Worm (Caenorhabditis elegans): ENCODE data around the gene symk-1.
A peak's percentile ranks its signal among the peaks of the same experiment; 100 is the strongest.

The symk-1 gene

ce11 chrV:8609776-8610529 is 39.8 kb downstream of the symk-1 start (continued):
- 0 out of 2 replicates have a peak, but pooled peaks have one; percentile 7 for TF ChIP-seq aptf-3 (GFP tag; IDR thresholded peaks at IDR 0.05)

DNA sequence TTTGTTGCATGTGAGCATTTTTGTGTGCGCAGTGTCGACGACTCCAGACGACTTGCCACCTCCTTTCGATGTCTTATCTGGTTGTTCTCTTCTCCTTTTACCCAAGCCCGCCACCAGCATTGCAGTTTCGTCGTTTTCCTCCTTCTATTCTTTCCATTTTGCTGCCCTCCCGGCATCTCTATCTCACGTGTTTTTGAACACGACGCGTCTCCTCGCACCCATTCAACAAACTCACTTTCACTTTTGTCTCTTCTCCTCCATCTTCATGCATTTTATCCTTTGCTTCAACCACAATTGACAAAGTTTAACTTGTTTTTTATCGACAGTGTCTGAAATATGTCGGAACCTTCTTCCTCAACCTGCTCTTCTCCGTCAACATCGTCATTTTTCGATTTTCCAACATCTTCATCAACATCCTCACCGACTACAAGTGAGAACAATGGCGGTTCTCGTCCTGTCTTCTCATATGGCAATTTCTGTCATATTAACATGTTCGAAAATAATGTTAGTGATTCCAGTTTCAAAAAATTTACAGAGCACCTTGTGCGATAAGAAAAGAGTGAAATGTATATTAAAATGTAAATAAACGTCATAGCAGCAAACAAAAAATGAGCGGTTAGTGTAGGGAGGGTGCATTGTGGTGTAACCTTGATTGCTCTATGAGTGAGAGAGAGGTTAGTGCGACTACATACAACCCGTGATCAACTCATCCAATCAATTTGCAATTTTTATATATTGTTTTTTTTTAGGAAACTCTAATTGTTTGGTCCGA is 40.7 kb downstream of the symk-1 start, which contains the start of gene fip-4:
fip-4 (minus strand) TSS at position 636 of the 772 bp plus-strand sequence.
- TF ChIP-seq F23B12.7 (tag; optimal IDR thresholded peaks at IDR 0.05; ENCODE audit: insufficient read depth) = peak; percentile 23
- TF ChIP-seq ets-4 (GFP tag; optimal IDR thresholded peaks at IDR 0.05) = no peak
- 0 out of 2 replicates have a peak, but pooled peaks have one; percentile 23 for TF ChIP-seq aptf-3 (GFP tag; IDR thresholded peaks at IDR 0.05)
- peak; percentile 10 for TF ChIP-seq ZK185.1 (tag; optimal IDR thresholded peaks at IDR 0.05; ENCODE audit: poor library complexity, severe bottlenecking)
- TF ChIP-seq F10E7.11 (tag; optimal IDR thresholded peaks at IDR 0.05) = no peak
- 0 out of 2 replicates have a peak, but pooled peaks have one; percentile 18 for TF ChIP-seq B0336.3 (GFP tag; IDR thresholded peaks at IDR 0.05)
- 0 out of 2 replicates have a peak, but pooled peaks have one; percentile 8 for TF ChIP-seq zfh-2 (GFP tag; conservative IDR thresholded peaks at IDR 0.05)
- no peak for TF ChIP-seq dpff-1 (tag; optimal IDR thresholded peaks at IDR 0.05)
- TF ChIP-seq nhr-80 (tag; optimal IDR thresholded peaks at IDR 0.05) = peak; percentile 67
- no peak for TF ChIP-seq ztf-25 (GFP tag; IDR thresholded peaks at IDR 0.05)
- no peak for TF ChIP-seq ztf-28 (GFP tag; IDR thresholded peaks at IDR 0.05)
- no peak for TF ChIP-seq ceh-27 (GFP tag; optimal IDR thresholded peaks at IDR 0.05)
- TF ChIP-seq pha-4 (tag; optimal IDR thresholded peaks at IDR 0.05) = peak; percentile 68

DNA sequence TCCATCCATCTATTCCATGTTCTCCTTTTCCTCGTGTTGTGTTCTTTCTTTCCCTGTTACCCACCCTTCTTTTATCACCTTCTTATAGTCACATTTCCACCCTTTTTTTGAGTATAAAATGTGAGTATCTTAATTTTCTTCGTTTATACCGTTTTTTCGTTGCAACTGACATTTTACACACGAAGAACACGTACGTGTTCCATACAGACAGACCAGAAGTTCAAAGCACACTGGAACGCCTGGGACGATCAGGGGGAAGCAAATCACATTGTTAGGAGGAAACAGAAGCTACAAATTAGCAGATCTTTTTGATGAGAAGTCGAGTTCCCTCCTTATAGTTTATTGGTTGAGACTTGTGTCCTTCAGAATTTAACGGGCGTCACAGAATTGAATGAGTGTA is 45.6 kb downstream of the symk-1 start:
- TF ChIP-seq snpc-1.1 (tag; optimal IDR thresholded peaks at IDR 0.05; ENCODE audit: insufficient read depth) (no peak), egrh-3 (GFP tag; IDR thresholded peaks at IDR 0.05) (no peak), him-1 (tag; optimal IDR thresholded peaks at IDR 0.05) (peak; percentile 23), madf-3 (GFP tag; IDR thresholded peaks at IDR 0.05) (0 out of 2 replicates have a peak, but pooled peaks have one; percentile 29), bed-2 (GFP tag; IDR thresholded peaks at IDR 0.05) (no peak), dpl-1 (GFP tag; optimal IDR thresholded peaks at IDR 0.05) (no peak), ekl-4 (GFP tag; IDR thresholded peaks at IDR 0.05) (peak; percentile 22; the same call in 1 of the 2 replicates), B0336.3 (GFP tag; IDR thresholded peaks at IDR 0.05) (0 out of 2 replicates have a peak, but pooled peaks have one; percentile 16), ztf-18 (tag; optimal IDR thresholded peaks at IDR 0.05) (no peak), T07F8.4 (tag; optimal IDR thresholded peaks at IDR 0.05) (no peak), mes-4 (tag; optimal IDR thresholded peaks at IDR 0.05) (no peak), hlh-26 (GFP tag; conservative IDR thresholded peaks at IDR 0.05) (no peak)

- TF ChIP-seq nhr-120 (GFP tag; IDR thresholded peaks at IDR 0.05) (no peak), D2030.7 (GFP tag; IDR thresholded peaks at IDR 0.05) (no peak), ceh-91 (GFP tag; IDR thresholded peaks at IDR 0.05) (no peak), ceh-40 (GFP tag; IDR thresholded peaks at IDR 0.05) (no peak), Y95B8A.8 (GFP tag; IDR thresholded peaks at IDR 0.05) (no peak), nhr-27 (tag; optimal IDR thresholded peaks at IDR 0.05) (no peak), die-1 (tag; optimal IDR thresholded peaks at IDR 0.05) (no peak), F49E8.2 (tag; optimal IDR thresholded peaks at IDR 0.05; ENCODE audit: insufficient read depth) (no peak), ets-4 (GFP tag; optimal IDR thresholded peaks at IDR 0.05) (no peak), rpc-1 (optimal IDR thresholded peaks at IDR 0.05) (no peak), rpc-1 (tag; optimal IDR thresholded peaks at IDR 0.05) (no peak), snpc-1.3 (tag; optimal IDR thresholded peaks at IDR 0.05; ENCODE audit: insufficient read depth) (no peak), madf-10 (tag; optimal IDR thresholded peaks at IDR 0.05) (no peak), mxl-1 (tag; optimal IDR thresholded peaks at IDR 0.05) (no peak), cebp-2 (GFP tag; IDR thresholded peaks at IDR 0.05) (no peak), somi-1 (GFP tag; optimal IDR thresholded peaks at IDR 0.05) (no peak), efl-1 (GFP tag; optimal IDR thresholded peaks at IDR 0.05) (no peak), hmg-20 (GFP tag; IDR thresholded peaks at IDR 0.05) (no peak), ceh-58 (GFP tag; IDR thresholded peaks at IDR 0.05) (no peak)
These were observed 48.6 kb downstream of the symk-1 start, which contains the start of gene grd-5 for ce11 chrV:8618738-8619137. Gene grd-5, plus strand, starts transcription at chrV:8619032.
